Worm (Caenorhabditis elegans): ENCODE measurements around the gene pck-1.
"Not testable (repeated sequence)": the region's sequence is repeated elsewhere in the genome, so short reads cannot be mapped to it uniquely, and the experiment has no call there.

Gene pck-1

DNA sequence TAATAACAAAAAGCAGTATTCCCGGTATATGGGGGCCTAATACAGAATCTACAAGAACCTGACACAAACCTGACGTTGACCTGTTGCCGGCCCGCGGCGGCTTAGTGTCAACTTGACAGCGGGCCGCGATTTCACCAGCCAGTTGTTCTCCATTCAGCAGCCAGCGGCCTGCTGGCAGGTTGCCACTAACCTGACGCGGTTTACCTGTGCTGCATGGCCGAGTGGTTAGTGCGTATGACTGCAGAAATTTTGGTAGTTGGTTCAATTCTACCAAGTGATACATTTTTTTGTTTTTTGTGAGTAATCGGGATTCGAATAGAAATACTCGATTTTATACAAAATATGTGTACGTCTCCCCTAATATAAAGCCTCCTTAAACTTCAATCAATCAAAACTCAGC, 7.3 kb downstream of the pck-1 start:
- not testable (repeated sequence) for TF ChIP-seq rpc-1 (optimal IDR thresholded peaks at IDR 0.05)
- peak; percentile 32 for TF ChIP-seq rpc-1 (tag; optimal IDR thresholded peaks at IDR 0.05)
- TF ChIP-seq madf-6 (GFP tag; IDR thresholded peaks at IDR 0.05), result 0 out of 2 replicates have a peak, but pooled peaks have one; percentile 15
- TF ChIP-seq tbp1 (GFP tag; optimal IDR thresholded peaks at IDR 0.05), result peak; percentile 75
- peak; percentile 50 for TF ChIP-seq D2030.7 (GFP tag; IDR thresholded peaks at IDR 0.05)
- peak; percentile 33; the same call in 1 of the 2 replicates for TF ChIP-seq nfyb-1 (GFP tag; IDR thresholded peaks at IDR 0.05)
- peak; percentile 35 for TF ChIP-seq B0261.1 (tag; optimal IDR thresholded peaks at IDR 0.05)

ce11 chrIII:57257-57656, 8.8 kb downstream of the pck-1 start:
- peak; percentile 52; the same call in 1 of the 2 replicates for TF ChIP-seq attf-3 (GFP tag; conservative IDR thresholded peaks at IDR 0.05)

DNA sequence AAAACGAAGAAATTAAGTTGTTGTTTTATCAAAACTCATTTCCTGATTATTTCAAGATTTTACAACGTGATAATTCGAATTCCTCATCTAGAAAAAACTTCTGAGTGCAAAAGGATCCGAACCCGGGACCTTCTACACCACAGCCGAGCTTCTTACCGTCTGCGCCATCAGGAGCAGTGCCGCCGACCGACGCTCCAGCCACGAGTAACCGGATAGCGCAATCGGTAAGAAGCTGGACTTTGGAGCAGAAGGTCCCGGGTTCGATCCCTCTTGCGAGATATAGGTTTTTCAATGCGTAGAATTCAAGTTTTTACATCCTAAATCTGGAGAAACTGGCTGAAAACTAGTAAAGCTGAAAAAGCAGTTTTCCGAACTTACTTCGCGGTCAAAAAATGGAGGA, 12.4 kb downstream of the pck-1 start:
- TF ChIP-seq gei-17 (GFP tag; optimal IDR thresholded peaks at IDR 0.05) (no peak), D2030.7 (GFP tag; IDR thresholded peaks at IDR 0.05) (0 out of 2 replicates have a peak, but pooled peaks have one; percentile 42), zfh-2 (GFP tag; conservative IDR thresholded peaks at IDR 0.05) (peak; percentile 46), let-526 (GFP tag; IDR thresholded peaks at IDR 0.05) (no peak), egrh-3 (GFP tag; IDR thresholded peaks at IDR 0.05) (peak; percentile 30; the same call in 1 of the 2 replicates), ccch-3 (GFP tag; optimal IDR thresholded peaks at IDR 0.05) (no peak), let-607 (tag; optimal IDR thresholded peaks at IDR 0.05) (no peak), mcd-1 (GFP tag; IDR thresholded peaks at IDR 0.05) (peak; percentile 31; the same call in 1 of the 2 replicates)

DNA sequence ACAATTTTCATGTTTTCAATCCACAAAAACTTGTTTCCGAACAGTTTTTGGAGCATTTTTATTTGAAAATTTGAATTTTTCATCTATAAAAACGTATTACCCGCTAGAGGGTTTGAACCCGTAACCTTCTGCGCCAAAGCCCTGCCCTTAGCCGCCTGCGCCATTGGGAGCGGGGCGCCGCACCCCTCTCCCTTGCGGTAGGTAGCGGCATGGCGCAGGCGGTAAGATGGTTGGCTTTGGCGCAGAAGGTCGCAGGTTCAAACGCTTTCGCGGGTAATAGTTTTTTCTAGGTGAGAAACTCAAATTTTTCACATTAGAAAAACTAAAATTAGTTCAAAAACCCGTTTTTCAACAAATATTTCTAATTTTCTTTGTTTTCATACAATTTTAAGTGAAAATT, 14.4 kb downstream of the pck-1 start:
- TF ChIP-seq pbrm-1 (GFP tag; IDR thresholded peaks at IDR 0.05) (0 out of 2 replicates have a peak, but pooled peaks have one; percentile 8), egl-44 (GFP tag; IDR thresholded peaks at IDR 0.05) (no peak), rcor-1 (GFP tag; IDR thresholded peaks at IDR 0.05) (no peak), ceh-40 (GFP tag; IDR thresholded peaks at IDR 0.05) (no peak), D2030.7 (GFP tag; IDR thresholded peaks at IDR 0.05) (0 out of 2 replicates have a peak, but pooled peaks have one; percentile 35), hlh-26 (GFP tag; conservative IDR thresholded peaks at IDR 0.05) (no peak), zfh-2 (GFP tag; conservative IDR thresholded peaks at IDR 0.05) (peak; percentile 73), egrh-3 (GFP tag; IDR thresholded peaks at IDR 0.05) (peak; percentile 29; the same call in 1 of the 2 replicates)

DNA sequence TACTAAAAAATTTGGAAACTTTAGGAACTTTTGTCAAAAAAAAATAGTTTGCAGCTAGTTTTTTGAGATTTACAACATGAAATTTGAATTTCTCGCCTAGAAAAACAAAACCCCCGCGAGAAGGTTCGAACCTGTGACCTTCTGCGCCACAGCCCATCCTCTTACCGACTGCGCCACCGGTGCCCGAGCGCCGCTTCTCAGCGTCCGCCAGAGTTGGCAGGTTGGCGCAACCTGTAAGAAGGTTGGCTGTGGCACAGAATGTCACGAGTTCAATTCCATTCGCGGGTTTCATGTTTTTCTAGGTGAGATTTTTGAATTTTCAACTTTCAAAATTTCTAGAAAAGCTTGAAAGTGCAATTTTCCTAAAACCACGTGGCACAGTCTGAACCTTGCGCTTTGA, 15.6 kb downstream of the pck-1 start:
- no peak for TF ChIP-seq Y67H2A.10 (GFP tag; conservative IDR thresholded peaks at IDR 0.05)
- TF ChIP-seq egrh-3 (GFP tag; IDR thresholded peaks at IDR 0.05), result peak; percentile 45; the same call in 1 of the 2 replicates
- TF ChIP-seq zfh-2 (GFP tag; conservative IDR thresholded peaks at IDR 0.05), result peak; percentile 65
- TF ChIP-seq F55B11.4 (tag; optimal IDR thresholded peaks at IDR 0.05; ENCODE audit: borderline replicate concordance, insufficient read depth), result no peak
- no peak for TF ChIP-seq tbx-9 (tag; optimal IDR thresholded peaks at IDR 0.05; ENCODE audit: borderline replicate concordance)
- no peak for TF ChIP-seq K11D2.4 (GFP tag; IDR thresholded peaks at IDR 0.05)
- TF ChIP-seq sea-2 (GFP tag; IDR thresholded peaks at IDR 0.05), result no peak

- TF ChIP-seq Y95B8A.8 (GFP tag; IDR thresholded peaks at IDR 0.05) (no peak), ztf-28 (GFP tag; IDR thresholded peaks at IDR 0.05) (no peak), tbp1 (GFP tag; optimal IDR thresholded peaks at IDR 0.05) (peak; percentile 64), rpc-1 (optimal IDR thresholded peaks at IDR 0.05) (no peak), rpc-1 (tag; optimal IDR thresholded peaks at IDR 0.05) (peak; percentile 30), F39B2.1 (GFP tag; IDR thresholded peaks at IDR 0.05) (no peak)
Observed at ce11 chrIII:49064-49463, 17.0 kb downstream of the pck-1 start.
